Fruit fly (Drosophila melanogaster): ENCODE results near the gene Hr39.

Hr39 gene

dm6 chr2L:21251750-21252149 lies 14.7 kb downstream of the Hr39 start:
- TF ChIP-seq usp (GFP tag; optimal IDR thresholded peaks at IDR 0.05) (no peak), Hr78 (GFP tag; optimal IDR thresholded peaks at IDR 0.05) (no peak), Hr83 (GFP tag; optimal IDR thresholded peaks at IDR 0.05; ENCODE audit: poor library complexity, severe bottlenecking) (no peak), Rel (GFP tag; optimal IDR thresholded peaks at IDR 0.05) (no peak), Rel (tag; optimal IDR thresholded peaks at IDR 0.05) (peak; percentile 47)

dm6 chr2L:21259008-21259407 lies 22.0 kb downstream of the Hr39 start:
- no peak for TF ChIP-seq dl (GFP tag; optimal IDR thresholded peaks at IDR 0.05; ENCODE audit: insufficient read depth in 1 of 2, partially characterized antibody in 2 of 2)
- TF ChIP-seq Hr83 (GFP tag; optimal IDR thresholded peaks at IDR 0.05; ENCODE audit: poor library complexity, severe bottlenecking), result no peak
- TF ChIP-seq h (GFP tag; optimal IDR thresholded peaks at IDR 0.05), result no peak
- no peak for TF ChIP-seq dmrt93B (GFP tag; optimal IDR thresholded peaks at IDR 0.05)
- TF ChIP-seq Hnf4 (GFP tag; optimal IDR thresholded peaks at IDR 0.05), result no peak
- TF ChIP-seq Dfd (GFP tag; optimal IDR thresholded peaks at IDR 0.05), result no peak
- no peak for TF ChIP-seq GATAd (GFP tag; optimal IDR thresholded peaks at IDR 0.05)
- no peak for TF ChIP-seq Dif (GFP tag; optimal IDR thresholded peaks at IDR 0.05; ENCODE audit: partially characterized antibody)
- no peak for TF ChIP-seq psq (GFP tag; optimal IDR thresholded peaks at IDR 0.05)
- no peak for TF ChIP-seq CrebA (GFP tag; optimal IDR thresholded peaks at IDR 0.05; ENCODE audit: borderline replicate concordance)
- no peak for TF ChIP-seq sv (GFP tag; optimal IDR thresholded peaks at IDR 0.05)
- no peak for TF ChIP-seq pan (optimal IDR thresholded peaks at IDR 0.05)
- no peak for TF ChIP-seq foxo (GFP tag; optimal IDR thresholded peaks at IDR 0.05)
- no peak for TF ChIP-seq Sp1 (GFP tag; optimal IDR thresholded peaks at IDR 0.05)
- no peak for TF ChIP-seq rgr (GFP tag; optimal IDR thresholded peaks at IDR 0.05)
- no peak for TF ChIP-seq usp (GFP tag; optimal IDR thresholded peaks at IDR 0.05)

dm6 chr2L:21260869-21261268 lies 23.8 kb downstream of the Hr39 start:
- TF ChIP-seq jim (GFP tag; optimal IDR thresholded peaks at IDR 0.05) (no peak), HLH106 (tag; optimal IDR thresholded peaks at IDR 0.05) (peak; percentile 27), Rel (GFP tag; optimal IDR thresholded peaks at IDR 0.05) (no peak), Rel (tag; optimal IDR thresholded peaks at IDR 0.05) (no peak), dmrt93B (GFP tag; optimal IDR thresholded peaks at IDR 0.05) (no peak), CG32264 (GFP tag; optimal IDR thresholded peaks at IDR 0.05) (no peak), ey (GFP tag; optimal IDR thresholded peaks at IDR 0.05) (peak; percentile 27), lola (GFP tag; optimal IDR thresholded peaks at IDR 0.05) (no peak), dsf (GFP tag; optimal IDR thresholded peaks at IDR 0.05; ENCODE audit: borderline replicate concordance) (no peak), Vsx2 (GFP tag; optimal IDR thresholded peaks at IDR 0.05; ENCODE audit: partially characterized antibody) (no peak), tai (GFP tag; optimal IDR thresholded peaks at IDR 0.05) (peak; percentile 11), foxo (GFP tag; optimal IDR thresholded peaks at IDR 0.05) (no peak), Mio (GFP tag; optimal IDR thresholded peaks at IDR 0.05) (no peak), dl (GFP tag; optimal IDR thresholded peaks at IDR 0.05; ENCODE audit: insufficient read depth in 1 of 2, partially characterized antibody in 2 of 2) (no peak), Jra (GFP tag; optimal IDR thresholded peaks at IDR 0.05) (no peak), CG9705 (GFP tag; optimal IDR thresholded peaks at IDR 0.05) (peak; percentile 26), GATAd (GFP tag; optimal IDR thresholded peaks at IDR 0.05) (no peak), N (GFP tag; optimal IDR thresholded peaks at IDR 0.05) (no peak), Sp1 (GFP tag; optimal IDR thresholded peaks at IDR 0.05) (no peak), Dif (GFP tag; optimal IDR thresholded peaks at IDR 0.05; ENCODE audit: partially characterized antibody) (no peak), sv (GFP tag; optimal IDR thresholded peaks at IDR 0.05) (no peak), CrebA (GFP tag; optimal IDR thresholded peaks at IDR 0.05; ENCODE audit: borderline replicate concordance) (no peak), br (GFP tag; optimal IDR thresholded peaks at IDR 0.05) (peak; percentile 17), Abd-B (GFP tag; optimal IDR thresholded peaks at IDR 0.05) (no peak), Hr83 (GFP tag; optimal IDR thresholded peaks at IDR 0.05; ENCODE audit: poor library complexity, severe bottlenecking) (no peak), brk (GFP tag; optimal IDR thresholded peaks at IDR 0.05) (no peak), Myc (optimal IDR thresholded peaks at IDR 0.05) (no peak), sage (GFP tag; optimal IDR thresholded peaks at IDR 0.05) (no peak), fru (GFP tag; optimal IDR thresholded peaks at IDR 0.05) (peak; percentile 14), pan (optimal IDR thresholded peaks at IDR 0.05) (no peak), usp (GFP tag; optimal IDR thresholded peaks at IDR 0.05) (no peak), h (GFP tag; optimal IDR thresholded peaks at IDR 0.05) (peak; percentile 46), Hnf4 (GFP tag; optimal IDR thresholded peaks at IDR 0.05) (peak; percentile 30), Hr78 (GFP tag; optimal IDR thresholded peaks at IDR 0.05) (no peak), Dfd (GFP tag; optimal IDR thresholded peaks at IDR 0.05) (no peak), psq (GFP tag; optimal IDR thresholded peaks at IDR 0.05) (peak; percentile 22), rgr (GFP tag; optimal IDR thresholded peaks at IDR 0.05) (no peak), woc (GFP tag; optimal IDR thresholded peaks at IDR 0.05) (no peak), OdsH (GFP tag; optimal IDR thresholded peaks at IDR 0.05) (no peak)

Data from whole organism, wandering third instar larva.